Worm (Caenorhabditis elegans): ENCODE measurements around the gene hot-3.
A peak's percentile ranks its signal among the peaks of the same experiment; 100 is the strongest.

hot-3 gene

ce11 chrII:13902014-13902413 is 29.8 kb downstream of the hot-3 start, which contains the start of gene W02B8.1:
TSS of gene W02B8.1 (minus strand) at chrII:13902114.
- TF ChIP-seq mab-5 (tag; optimal IDR thresholded peaks at IDR 0.05) (no peak), alr-1 (tag; optimal IDR thresholded peaks at IDR 0.05) (no peak), lin-39 (tag; optimal IDR thresholded peaks at IDR 0.05) (no peak), dmd-4 (tag; optimal IDR thresholded peaks at IDR 0.05) (no peak), gmeb-1 (tag; optimal IDR thresholded peaks at IDR 0.05) (no peak)

- TF ChIP-seq nhr-11 (tag; optimal IDR thresholded peaks at IDR 0.05), result no peak
- TF ChIP-seq lin-13 (GFP tag; optimal IDR thresholded peaks at IDR 0.05), result no peak
- no peak for TF ChIP-seq dmd-4 (tag; optimal IDR thresholded peaks at IDR 0.05)
- TF ChIP-seq mab-5 (tag; optimal IDR thresholded peaks at IDR 0.05), result no peak
- TF ChIP-seq F13H6.1 (tag; optimal IDR thresholded peaks at IDR 0.05), result no peak
- TF ChIP-seq C34F6.9 (tag; optimal IDR thresholded peaks at IDR 0.05), result no peak
- TF ChIP-seq lsy-2 (tag; optimal IDR thresholded peaks at IDR 0.05), result no peak
- TF ChIP-seq ZK546.5 (tag; optimal IDR thresholded peaks at IDR 0.05), result no peak
- no peak for TF ChIP-seq elt-3 (tag; optimal IDR thresholded peaks at IDR 0.05)
- TF ChIP-seq ztf-1 (GFP tag; conservative IDR thresholded peaks at IDR 0.05), result no peak
- TF ChIP-seq aly-2 (tag; optimal IDR thresholded peaks at IDR 0.05), result no peak
- TF ChIP-seq zag-1 (tag; optimal IDR thresholded peaks at IDR 0.05), result no peak
- TF ChIP-seq gmeb-1 (tag; optimal IDR thresholded peaks at IDR 0.05), result no peak
- TF ChIP-seq nhr-23 (tag; optimal IDR thresholded peaks at IDR 0.05), result no peak
- no peak for TF ChIP-seq elt-1 (tag; optimal IDR thresholded peaks at IDR 0.05)
- no peak for TF ChIP-seq nhr-21 (tag; optimal IDR thresholded peaks at IDR 0.05)
- TF ChIP-seq R02D3.7 (tag; optimal IDR thresholded peaks at IDR 0.05), result no peak
- no peak for TF ChIP-seq unc-55 (GFP tag; optimal IDR thresholded peaks at IDR 0.05)
- no peak for TF ChIP-seq ama-1 (optimal IDR thresholded peaks at IDR 0.05)
- TF ChIP-seq alr-1 (tag; optimal IDR thresholded peaks at IDR 0.05), result no peak
These were observed 32.1 kb downstream of the hot-3 start for ce11 chrII:13899777-13900176.

ce11 chrII:13896279-13896774 is 35.5 kb downstream of the hot-3 start:
- no peak for TF ChIP-seq nhr-129 (tag; optimal IDR thresholded peaks at IDR 0.05)
- no peak for TF ChIP-seq sma-3 (GFP tag; optimal IDR thresholded peaks at IDR 0.05)
- TF ChIP-seq mab-5 (tag; optimal IDR thresholded peaks at IDR 0.05), result no peak
- TF ChIP-seq alr-1 (tag; optimal IDR thresholded peaks at IDR 0.05), result no peak
- no peak for TF ChIP-seq nhr-21 (tag; optimal IDR thresholded peaks at IDR 0.05)
- TF ChIP-seq F13H6.1 (tag; optimal IDR thresholded peaks at IDR 0.05), result no peak
- TF ChIP-seq lin-39 (tag; optimal IDR thresholded peaks at IDR 0.05), result no peak
- TF ChIP-seq nhr-6 (tag; optimal IDR thresholded peaks at IDR 0.05), result no peak
- TF ChIP-seq ztf-4 (tag; optimal IDR thresholded peaks at IDR 0.05), result no peak
- no peak for TF ChIP-seq nhr-12 (tag; optimal IDR thresholded peaks at IDR 0.05)
- no peak for TF ChIP-seq lin-11 (tag; optimal IDR thresholded peaks at IDR 0.05)
- TF ChIP-seq ZK546.5 (tag; optimal IDR thresholded peaks at IDR 0.05), result no peak
- no peak for TF ChIP-seq elt-1 (tag; optimal IDR thresholded peaks at IDR 0.05)
- TF ChIP-seq lsy-2 (tag; optimal IDR thresholded peaks at IDR 0.05), result no peak
- TF ChIP-seq ceh-82 (tag; optimal IDR thresholded peaks at IDR 0.05), result no peak

- TF ChIP-seq nhr-6 (tag; optimal IDR thresholded peaks at IDR 0.05), result no peak
- peak; percentile 69 for TF ChIP-seq C34F6.9 (tag; optimal IDR thresholded peaks at IDR 0.05)
- TF ChIP-seq F13H6.1 (tag; optimal IDR thresholded peaks at IDR 0.05), result peak; percentile 19
- peak; percentile 83 for TF ChIP-seq lin-13 (GFP tag; optimal IDR thresholded peaks at IDR 0.05)
- no peak for TF ChIP-seq unc-62 (GFP tag; optimal IDR thresholded peaks at IDR 0.05)
- no peak for TF ChIP-seq unc-39 (tag; optimal IDR thresholded peaks at IDR 0.05)
- no peak for TF ChIP-seq lin-11 (tag; optimal IDR thresholded peaks at IDR 0.05)
- TF ChIP-seq nhr-23 (tag; optimal IDR thresholded peaks at IDR 0.05), result no peak
- TF ChIP-seq ztf-1 (GFP tag; conservative IDR thresholded peaks at IDR 0.05), result no peak
- TF ChIP-seq blmp-1 (tag; optimal IDR thresholded peaks at IDR 0.05; ENCODE audit: insufficient read depth), result no peak
- TF ChIP-seq sma-9 (GFP tag; optimal IDR thresholded peaks at IDR 0.05), result no peak
- no peak for TF ChIP-seq sma-9 (tag; optimal IDR thresholded peaks at IDR 0.05)
- no peak for TF ChIP-seq zag-1 (tag; optimal IDR thresholded peaks at IDR 0.05)
- TF ChIP-seq mab-5 (tag; optimal IDR thresholded peaks at IDR 0.05), result no peak
- no peak for TF ChIP-seq peb-1 (tag; optimal IDR thresholded peaks at IDR 0.05)
- no peak for TF ChIP-seq nhr-12 (tag; optimal IDR thresholded peaks at IDR 0.05)
- TF ChIP-seq alr-1 (tag; optimal IDR thresholded peaks at IDR 0.05), result no peak
- no peak for TF ChIP-seq Y55F3AM.14 (GFP tag; optimal IDR thresholded peaks at IDR 0.05)
- peak; percentile 9 for TF ChIP-seq fos-1 (tag; optimal IDR thresholded peaks at IDR 0.05)
- TF ChIP-seq elt-1 (tag; optimal IDR thresholded peaks at IDR 0.05), result no peak
- no peak for TF ChIP-seq ama-1 (optimal IDR thresholded peaks at IDR 0.05)
- TF ChIP-seq elt-3 (tag; optimal IDR thresholded peaks at IDR 0.05), result no peak
- no peak for TF ChIP-seq lin-39 (tag; optimal IDR thresholded peaks at IDR 0.05)
- no peak for TF ChIP-seq aly-2 (tag; optimal IDR thresholded peaks at IDR 0.05)
- no peak for TF ChIP-seq nhr-11 (tag; optimal IDR thresholded peaks at IDR 0.05)
- TF ChIP-seq mbf-1 (tag; optimal IDR thresholded peaks at IDR 0.05), result no peak
- peak; percentile 55 for TF ChIP-seq crh-2 (tag; optimal IDR thresholded peaks at IDR 0.05)
- TF ChIP-seq ceh-82 (tag; optimal IDR thresholded peaks at IDR 0.05), result no peak
- no peak for TF ChIP-seq egl-27 (tag; optimal IDR thresholded peaks at IDR 0.05)
- TF ChIP-seq sma-3 (GFP tag; optimal IDR thresholded peaks at IDR 0.05), result peak; percentile 1
- peak; percentile 45 for TF ChIP-seq nhr-25 (tag; optimal IDR thresholded peaks at IDR 0.05)
- TF ChIP-seq ceh-16 (tag; optimal IDR thresholded peaks at IDR 0.05), result no peak
- TF ChIP-seq ZK546.5 (tag; optimal IDR thresholded peaks at IDR 0.05), result no peak
- TF ChIP-seq R02D3.7 (tag; optimal IDR thresholded peaks at IDR 0.05), result no peak
- TF ChIP-seq unc-55 (GFP tag; optimal IDR thresholded peaks at IDR 0.05), result peak; percentile 90
- no peak for TF ChIP-seq ztf-4 (tag; optimal IDR thresholded peaks at IDR 0.05)
- no peak for TF ChIP-seq nhr-77 (tag; optimal IDR thresholded peaks at IDR 0.05)
- no peak for TF ChIP-seq dmd-4 (tag; optimal IDR thresholded peaks at IDR 0.05)
- TF ChIP-seq mdl-1 (tag; optimal IDR thresholded peaks at IDR 0.05), result no peak
- no peak for TF ChIP-seq nhr-129 (tag; optimal IDR thresholded peaks at IDR 0.05)
These were observed 43.6 kb downstream of the hot-3 start, which contains the start of gene mcd-1 for ce11 chrII:13888278-13888677. TSS of gene mcd-1 (plus strand) at chrII:13888544.
